Worm (Caenorhabditis elegans) whole organism, late embryonic: Measurements from ENCODE around the gene set-26.

Source experiments
- ama-1 ChIP-seq: fragments of 150-350 bp; optimal IDR thresholded peaks from 2 replicates; lab custom pipeline; 2014
- dve-1 ChIP-seq: sonication (generic microtip); optimal IDR thresholded peaks from 2 replicates; lab custom pipeline; 2017; ENCODE audit warnings: antibody characterized with exemption, mild to moderate bottlenecking, missing genetic modification characterization, missing compliant biosample characterization
- elt-2 ChIP-seq: sonication (generic microtip); optimal IDR thresholded peaks from 2 replicates; lab custom pipeline; 2016; ENCODE audit warnings: missing genetic modification reagents, missing genetic modification characterization, missing compliant biosample characterization
- hlh-8 ChIP-seq: sonication (generic microtip); optimal IDR thresholded peaks from 2 replicates; lab custom pipeline; 2016; ENCODE audit warnings: missing genotype, missing genetic modification characterization, missing compliant biosample characterization
- lin-11 ChIP-seq: fragments of 200-800 bp; sonication (Bioruptor generic); optimal IDR thresholded peaks from 2 replicates; lab custom pipeline; 2018; ENCODE audit warnings: mild to moderate bottlenecking, missing genetic modification characterization, missing compliant biosample characterization
- nfya-1 ChIP-seq: sonication (generic microtip); optimal IDR thresholded peaks from 2 replicates; lab custom pipeline; 2017; ENCODE audit warnings: missing genetic modification characterization, mild to moderate bottlenecking, missing compliant biosample characterization, antibody characterized with exemption, moderate library complexity
- pha-4 ChIP-seq: fragments of 150-350 bp; optimal IDR thresholded peaks from 2 replicates; lab custom pipeline; 2018; ENCODE audit warnings: missing biosample characterization, missing genetic modification reagents, missing genetic modification characterization
- unc-3 ChIP-seq, 2 experiments: fragments of 200-800 bp in 1 of 2; sonication (Bioruptor generic) in 1 of 2; sonication (generic microtip) in 1 of 2; conservative IDR thresholded peaks in 1 of 2; optimal IDR thresholded peaks in 1 of 2; 2 replicates each; pipeline versions ENCODE4 v1.3.6 to Lab custom; 2016 to 2022; ENCODE audit warnings: missing compliant biosample characterization in 2 of 2, missing genetic modification characterization in 2 of 2, missing genetic modification reagents in 1 of 2
- zip-5 ChIP-seq: sonication (generic microtip); optimal IDR thresholded peaks from 2 replicates; lab custom pipeline; 2016; ENCODE audit warnings: missing genetic modification characterization, missing compliant biosample characterization

ce11 chrIV:16627676-16628075 is 28.0 kb downstream of the set-26 start, which contains the start of gene fipr-28:
- no peak for TF ChIP-seq unc-3 (GFP tag; conservative IDR thresholded peaks at IDR 0.05; lab: Robert Waterston, UW)
- TF ChIP-seq unc-3 (tag; optimal IDR thresholded peaks at IDR 0.05; lab: Kevin White, UChicago) = no peak
- TF ChIP-seq hlh-8 (tag; lab: Kevin White, UChicago) = no peak
- TF ChIP-seq zip-5 (tag; lab: Kevin White, UChicago) = no peak
- no peak for TF ChIP-seq lin-11
- TF ChIP-seq nfya-1 (tag; lab: Kevin White, UChicago) = no peak
- TF ChIP-seq ama-1 (lab: Kevin White, UChicago) = no peak
- TF ChIP-seq elt-2 (tag; lab: Kevin White, UChicago) = no peak
- no peak for TF ChIP-seq dve-1 (tag; lab: Kevin White, UChicago)
- TF ChIP-seq pha-4 (tag; lab: Kevin White, UChicago) = no peak
